Worm (Caenorhabditis elegans) whole organism, L4 larva: Measurements from ENCODE around the gene fbxa-155.
"Not testable (repeated sequence)": the region's sequence is repeated elsewhere in the genome, so short reads cannot be mapped to it uniquely, and the experiment has no call there.

Experiments
- F26F4.8 ChIP-seq: fragments of 200-800 bp; sonication (Bioruptor generic); conservative IDR thresholded peaks from 2 replicates; pipeline ENCODE4 v1.3.6; 2022; ENCODE audit warnings: missing genetic modification characterization, missing compliant biosample characterization
- F37D6.2 ChIP-seq: sonication (generic microtip); optimal IDR thresholded peaks from 2 replicates; lab custom pipeline; 2016; ENCODE audit warnings: mild to moderate bottlenecking, missing genetic modification characterization, missing compliant biosample characterization
- F44E2.7 ChIP-seq: fragments of 200-800 bp; sonication (Bioruptor generic); IDR thresholded peaks from 2 replicates; pipeline ENCODE4 v2.1.2; 2022; ENCODE audit warnings: missing genetic modification characterization, missing compliant biosample characterization
- R02D3.7 ChIP-seq: fragments of 150-350 bp; sonication (generic microtip); optimal IDR thresholded peaks from 3 replicates; lab custom pipeline; 2014; ENCODE audit warnings: missing biosample characterization, missing genetic modification characterization
- T26A8.4 ChIP-seq: fragments of 200-800 bp; sonication (Bioruptor generic); IDR thresholded peaks from 2 replicates; pipeline ENCODE4 v1.3.6; 2022; ENCODE audit warnings: missing genetic modification characterization, missing compliant biosample characterization
- Y48G9A.11 ChIP-seq: fragments of 200-800 bp; sonication (Bioruptor generic); IDR thresholded peaks from 2 replicates; pipeline ENCODE4 v1.3.6; 2022; ENCODE audit warnings: missing genetic modification reagents, missing genetic modification characterization, missing compliant biosample characterization
- Y75B8A.6 ChIP-seq: fragments of 200-800 bp; sonication (Bioruptor generic); IDR thresholded peaks from 2 replicates; pipeline ENCODE4 v1.3.6; 2022; ENCODE audit warnings: missing genetic modification reagents, missing genetic modification characterization, missing compliant biosample characterization
- ama-1 ChIP-seq: fragments of 150-350 bp; optimal IDR thresholded peaks from 2 replicates; lab custom pipeline; 2014; ENCODE audit warnings: inconsistent platforms, mixed read lengths
- attf-4 ChIP-seq: sonication (generic microtip); optimal IDR thresholded peaks from 3 replicates; lab custom pipeline; 2017; ENCODE audit warnings: missing biosample characterization, missing genetic modification characterization
- ceh-28 ChIP-seq: fragments of 150-350 bp; optimal IDR thresholded peaks from 2 replicates; lab custom pipeline; 2014; ENCODE audit warnings: missing biosample characterization, missing genetic modification reagents, missing genetic modification characterization
- ceh-62 ChIP-seq: sonication (generic microtip); optimal IDR thresholded peaks from 2 replicates; lab custom pipeline; 2017; ENCODE audit warnings: missing biosample characterization, missing genetic modification characterization
- ceh-82 ChIP-seq: sonication (generic microtip); optimal IDR thresholded peaks from 2 replicates; lab custom pipeline; 2017; ENCODE audit warnings: missing biosample characterization, missing genetic modification characterization
- ces-1 ChIP-seq: fragments of 150-350 bp; sonication (generic microtip); optimal IDR thresholded peaks from 4 replicates; lab custom pipeline; 2014; ENCODE audit warnings: missing biosample characterization, missing genetic modification reagents, missing genetic modification characterization
- ctbp-1 ChIP-seq: fragments of 200-800 bp; sonication (Bioruptor generic); IDR thresholded peaks from 2 replicates; pipeline ENCODE4 v1.3.6; 2022; ENCODE audit warnings: missing genetic modification reagents, missing genetic modification characterization, missing compliant biosample characterization
- daf-12 ChIP-seq: fragments of 150-350 bp; optimal IDR thresholded peaks from 2 replicates; lab custom pipeline; 2014; ENCODE audit warnings: missing biosample characterization, missing genetic modification reagents, missing genetic modification characterization
- dmd-6 ChIP-seq: fragments of 200-800 bp; sonication (Bioruptor generic); IDR thresholded peaks from 2 replicates; pipeline ENCODE4 v1.3.6; 2022; ENCODE audit warnings: missing genetic modification reagents, missing genetic modification characterization, missing compliant biosample characterization
- dmd-8 ChIP-seq: fragments of 200-800 bp; sonication (Bioruptor generic); IDR thresholded peaks from 2 replicates; pipeline ENCODE4 v1.3.6; 2022; ENCODE audit warnings: missing genetic modification characterization, missing compliant biosample characterization
- egl-43 ChIP-seq: fragments of 200-800 bp; sonication (Bioruptor generic); IDR thresholded peaks from 2 replicates; pipeline ENCODE4 v1.3.6; 2022; ENCODE audit warnings: missing genetic modification reagents, missing genetic modification characterization, missing compliant biosample characterization
- lim-7 ChIP-seq: fragments of 200-800 bp; sonication (Bioruptor generic); IDR thresholded peaks from 2 replicates; pipeline ENCODE4 v1.3.6; 2022; ENCODE audit warnings: missing genetic modification characterization, missing compliant biosample characterization
- lin-13 ChIP-seq: fragments of 150-350 bp; optimal IDR thresholded peaks from 2 replicates; lab custom pipeline; 2014; ENCODE audit warnings: missing biosample characterization, missing genetic modification reagents, missing genetic modification characterization
- lir-3 ChIP-seq: sonication (generic microtip); optimal IDR thresholded peaks from 2 replicates; lab custom pipeline; 2016; ENCODE audit warnings: mild to moderate bottlenecking, missing genetic modification characterization, missing compliant biosample characterization
- mdt-29 ChIP-seq: fragments of 200-800 bp; sonication (Bioruptor generic); IDR thresholded peaks from 2 replicates; pipeline ENCODE4 v1.3.6; 2022; ENCODE audit warnings: missing genetic modification reagents, missing genetic modification characterization, missing compliant biosample characterization
- mxl-2 ChIP-seq: fragments of 200-800 bp; sonication (Bioruptor generic); conservative IDR thresholded peaks from 2 replicates; pipeline ENCODE4 v1.3.6; 2022; ENCODE audit warnings: missing genetic modification reagents, missing genetic modification characterization, missing compliant biosample characterization
- nhr-10 ChIP-seq: fragments of 150-350 bp; optimal IDR thresholded peaks from 2 replicates; lab custom pipeline; 2014; ENCODE audit warnings: missing biosample characterization, missing genetic modification characterization
- nhr-28 ChIP-seq: fragments of 150-350 bp; optimal IDR thresholded peaks from 2 replicates; lab custom pipeline; 2014; ENCODE audit warnings: missing biosample characterization, missing genetic modification characterization
- nhr-6 ChIP-seq: fragments of 150-350 bp; optimal IDR thresholded peaks from 2 replicates; lab custom pipeline; 2014; ENCODE audit warnings: missing biosample characterization, missing genetic modification characterization
- pha-4 ChIP-seq, 2 experiments: fragments of 150-350 bp in 1 of 2; fragments of 200-800 bp in 1 of 2; sonication (Bioruptor generic) in 1 of 2; IDR thresholded peaks in 1 of 2; optimal IDR thresholded peaks in 1 of 2; 2 replicates each; pipeline versions ENCODE4 v1.3.6 to Lab custom; 2014 to 2022; ENCODE audit warnings: missing genetic modification characterization in 2 of 2, missing genetic modification reagents in 2 of 2, missing biosample characterization in 1 of 2, missing compliant biosample characterization in 1 of 2
- sdz-12 ChIP-seq: fragments of 200-800 bp; sonication (Bioruptor generic); optimal IDR thresholded peaks from 2 replicates; lab custom pipeline; 2018; ENCODE audit warnings: mild to moderate bottlenecking, missing genetic modification characterization, missing compliant biosample characterization
- snpc-1.2 ChIP-seq: fragments of 200-800 bp; sonication (Bioruptor generic); IDR thresholded peaks from 2 replicates; pipeline ENCODE4 v1.3.6; 2022; ENCODE audit warnings: missing genetic modification reagents, missing genetic modification characterization, missing compliant biosample characterization
- tag-97 ChIP-seq: fragments of 200-800 bp; sonication (Bioruptor generic); IDR thresholded peaks from 2 replicates; pipeline ENCODE4 v1.3.6; 2022; ENCODE audit warnings: missing genetic modification characterization, missing compliant biosample characterization
- unc-39 ChIP-seq: sonication (generic microtip); optimal IDR thresholded peaks from 2 replicates; lab custom pipeline; 2017; ENCODE audit warnings: missing biosample characterization, missing genetic modification characterization
- unc-62 ChIP-seq, 3 experiments: fragments of 150-350 bp in 1 of 3; sonication (generic microtip); optimal IDR thresholded peaks in 2 of 3; peaks in 1 of 3; 1 replicate in 1 of 3; 2 replicates in 2 of 3; lab custom pipeline; 2014 to 2017; ENCODE audit warnings: missing biosample characterization in 3 of 3, missing genetic modification characterization in 3 of 3, missing genetic modification reagents in 3 of 3, missing genotype in 1 of 3
- vab-7 ChIP-seq: fragments of 200-800 bp; sonication (Bioruptor generic); IDR thresholded peaks from 2 replicates; pipeline ENCODE4 v1.3.6; 2022; ENCODE audit warnings: missing genetic modification reagents, missing genetic modification characterization, missing compliant biosample characterization
- zfp-2 ChIP-seq: sonication (generic microtip); optimal IDR thresholded peaks from 2 replicates; lab custom pipeline; 2016; ENCODE audit warnings: mild to moderate bottlenecking, missing genetic modification characterization, missing compliant biosample characterization
- zip-11 ChIP-seq: fragments of 200-800 bp; sonication (Bioruptor generic); IDR thresholded peaks from 2 replicates; pipeline ENCODE4 v1.3.6; 2022; ENCODE audit warnings: missing genetic modification characterization, missing compliant biosample characterization
- ztf-7 ChIP-seq: fragments of 150-350 bp; optimal IDR thresholded peaks from 2 replicates; lab custom pipeline; 2014; ENCODE audit warnings: missing biosample characterization, missing genetic modification characterization

fbxa-155 gene

DNA sequence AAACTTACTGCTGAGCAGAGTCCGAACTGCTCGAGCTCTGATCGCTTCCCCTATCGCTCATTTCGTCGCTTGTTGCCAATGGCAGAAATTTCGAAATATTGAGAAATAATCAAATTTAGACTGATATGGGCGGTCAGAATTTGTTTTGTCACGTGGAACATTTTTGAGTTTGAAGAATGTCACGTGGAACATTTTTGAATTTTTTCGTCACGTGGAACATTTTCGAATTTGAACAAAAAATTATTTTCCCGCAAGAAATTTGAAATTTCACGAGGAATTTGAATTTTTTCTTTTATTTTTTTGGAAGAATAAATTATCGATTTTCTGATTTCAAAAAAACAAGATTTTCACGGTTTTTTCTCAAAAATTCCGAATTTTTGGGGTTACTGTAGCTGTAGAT, at the start of gene fbxa-155:
fbxa-155 (minus strand) TSS at position 101 of the 400 bp plus-strand sequence.
- TF ChIP-seq tag-97 (GFP tag; lab: Robert Waterston, UW) = no peak
- no peak for TF ChIP-seq ceh-28 (tag; lab: Kevin White, UChicago)
- no peak for TF ChIP-seq F37D6.2 (tag; lab: Kevin White, UChicago)
- TF ChIP-seq dmd-6 (GFP tag; lab: Robert Waterston, UW) = no peak
- no peak for TF ChIP-seq R02D3.7
- TF ChIP-seq pha-4 (GFP tag; IDR thresholded peaks at IDR 0.05; lab: Robert Waterston, UW) = no peak
- TF ChIP-seq pha-4 (tag; optimal IDR thresholded peaks at IDR 0.05; lab: Kevin White, UChicago) = no peak
- no peak for TF ChIP-seq egl-43 (GFP tag; lab: Robert Waterston, UW)
- TF ChIP-seq Y75B8A.6 (GFP tag; lab: Robert Waterston, UW) = no peak
- no peak for TF ChIP-seq lim-7
- no peak for TF ChIP-seq F26F4.8
- TF ChIP-seq unc-39 (tag; lab: Kevin White, UChicago) = no peak
- no peak for TF ChIP-seq ama-1 (lab: Kevin White, UChicago)
- no peak for TF ChIP-seq nhr-6

DNA sequence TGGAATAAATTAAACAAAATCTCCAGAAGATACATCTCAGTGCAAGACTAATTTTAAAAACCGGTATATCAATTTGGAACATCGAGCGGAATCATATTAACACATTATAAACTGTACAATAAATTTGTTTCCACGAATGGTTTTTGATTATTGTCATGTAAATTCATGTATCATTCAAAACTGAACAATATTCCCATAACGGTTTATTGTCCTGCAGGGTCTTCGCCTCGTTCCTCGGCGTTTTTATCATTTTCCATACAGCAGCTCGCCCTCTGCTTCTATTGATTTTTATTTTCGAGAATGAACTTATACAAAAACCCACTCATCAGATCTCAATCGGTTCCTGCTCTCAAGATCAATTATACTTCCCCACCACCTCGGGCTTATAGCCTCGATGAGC, 49.0 kb upstream of the fbxa-155 start, which contains the start of gene T16G12.8:
T16G12.8 (plus strand) TSS at position 301 of the 400 bp plus-strand sequence.
- TF ChIP-seq dmd-8 (GFP tag; lab: Robert Waterston, UW) = no peak
- TF ChIP-seq pha-4 (GFP tag; IDR thresholded peaks at IDR 0.05; lab: Robert Waterston, UW) = no peak
- no peak for TF ChIP-seq pha-4 (tag; optimal IDR thresholded peaks at IDR 0.05; lab: Kevin White, UChicago)
- no peak for TF ChIP-seq mdt-29 (GFP tag; lab: Robert Waterston, UW)
- TF ChIP-seq zip-11 (GFP tag; lab: Robert Waterston, UW) = no peak
- no peak for TF ChIP-seq ztf-7 (tag; lab: Kevin White, UChicago)

DNA sequence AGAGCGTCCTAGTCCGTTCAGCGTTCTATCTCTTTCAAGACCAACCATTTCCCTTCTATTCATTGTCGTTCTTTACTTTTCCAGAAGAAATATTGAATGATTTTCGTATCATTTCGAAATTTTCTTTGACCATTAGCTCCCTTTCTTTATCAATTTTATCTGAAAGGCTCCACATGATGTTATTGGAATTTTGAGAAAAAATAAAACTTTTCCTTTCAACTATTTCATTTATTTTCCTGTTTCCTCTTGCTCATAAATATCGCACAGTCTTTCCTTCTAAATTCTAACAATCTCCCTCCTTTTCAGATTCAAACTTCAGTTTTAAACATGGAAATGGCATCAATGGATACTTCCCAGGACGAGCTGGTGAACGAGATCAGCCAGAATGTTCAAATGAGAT, 47.5 kb upstream of the fbxa-155 start, which contains the start of gene T16G12.4:
T16G12.4 (plus strand) TSS at position 301 of the 400 bp plus-strand sequence.
- TF ChIP-seq snpc-1.2 (GFP tag; lab: Robert Waterston, UW) (no peak), unc-62 (GFP tag; optimal IDR thresholded peaks at IDR 0.05 in 1 of 2; lab: Kevin White, UChicago) (peak in 1 of 2 experiments; percentile 11), unc-62 (tag; optimal IDR thresholded peaks at IDR 0.05; lab: Kevin White, UChicago) (no peak)

DNA sequence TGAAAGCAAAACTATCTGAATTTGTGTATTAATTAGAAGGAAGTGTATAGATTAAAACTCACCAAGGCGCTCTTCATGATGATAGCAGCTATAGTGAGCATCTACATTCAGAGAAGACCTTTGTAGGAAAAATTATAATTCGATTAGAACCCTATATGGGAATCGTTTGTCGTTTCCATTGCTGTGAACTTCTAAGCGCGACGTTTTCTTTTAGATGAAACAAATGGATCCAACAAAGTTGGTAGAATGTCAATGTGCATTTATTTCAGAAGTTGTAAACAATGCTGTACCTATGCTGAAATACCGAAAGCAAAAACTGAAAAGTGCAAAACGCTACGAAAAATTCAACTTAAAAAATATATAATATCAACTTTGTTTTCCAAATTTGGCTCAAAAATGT, 46.0 kb upstream of the fbxa-155 start, which contains the start of gene T16G12.10:
T16G12.10 (minus strand) TSS at position 101 of the 400 bp plus-strand sequence.
- TF ChIP-seq sdz-12 (no peak), mxl-2 (no peak), ctbp-1 (GFP tag; lab: Robert Waterston, UW) (no peak), Y48G9A.11 (GFP tag; lab: Robert Waterston, UW) (no peak), vab-7 (GFP tag; lab: Robert Waterston, UW) (no peak), T26A8.4 (GFP tag; lab: Robert Waterston, UW) (no peak), dmd-6 (GFP tag; lab: Robert Waterston, UW) (no peak), tag-97 (GFP tag; lab: Robert Waterston, UW) (no peak), ces-1 (no peak), lin-13 (GFP tag; lab: Kevin White, UChicago) (no peak), lir-3 (tag; lab: Kevin White, UChicago) (no peak), nhr-28 (tag; lab: Kevin White, UChicago) (no peak), daf-12 (tag; lab: Kevin White, UChicago) (no peak), F44E2.7 (GFP tag; lab: Robert Waterston, UW) (no peak), ceh-62 (tag; lab: Kevin White, UChicago) (no peak), ceh-82 (tag; lab: Kevin White, UChicago) (no peak), snpc-1.2 (GFP tag; lab: Robert Waterston, UW) (no peak), Y75B8A.6 (GFP tag; lab: Robert Waterston, UW) (no peak)
- TF ChIP-seq, all 104 proteins: peak for 0

DNA sequence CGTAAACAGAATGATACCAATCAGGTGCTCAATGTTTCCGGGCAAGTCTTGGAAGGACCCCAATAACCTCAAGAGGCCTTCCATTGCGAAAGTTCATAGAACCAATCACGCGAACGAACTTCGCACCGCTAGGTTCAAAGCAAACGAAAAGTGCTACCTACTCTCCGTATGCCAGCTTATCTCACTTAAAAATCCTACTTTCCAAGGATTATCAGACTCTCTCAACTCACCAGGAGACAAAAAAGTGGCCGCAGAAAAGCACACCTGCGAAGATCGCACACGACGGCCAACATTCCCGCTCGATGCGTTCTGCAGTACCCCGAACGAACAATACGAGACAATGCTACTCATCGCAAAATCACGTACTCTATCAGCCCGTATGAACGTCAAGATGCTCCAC, 43.3 kb upstream of the fbxa-155 start, which contains the start of gene T16G12.12:
T16G12.12 (plus strand) TSS at position 301 of the 400 bp plus-strand sequence.
- TF ChIP-seq attf-4; nhr-10 (tag; lab: Kevin White, UChicago); zfp-2 (tag; lab: Kevin White, UChicago): not testable (repeated sequence)
